Worm (Caenorhabditis elegans): ENCODE measurements around the gene M162.7.

DNA sequence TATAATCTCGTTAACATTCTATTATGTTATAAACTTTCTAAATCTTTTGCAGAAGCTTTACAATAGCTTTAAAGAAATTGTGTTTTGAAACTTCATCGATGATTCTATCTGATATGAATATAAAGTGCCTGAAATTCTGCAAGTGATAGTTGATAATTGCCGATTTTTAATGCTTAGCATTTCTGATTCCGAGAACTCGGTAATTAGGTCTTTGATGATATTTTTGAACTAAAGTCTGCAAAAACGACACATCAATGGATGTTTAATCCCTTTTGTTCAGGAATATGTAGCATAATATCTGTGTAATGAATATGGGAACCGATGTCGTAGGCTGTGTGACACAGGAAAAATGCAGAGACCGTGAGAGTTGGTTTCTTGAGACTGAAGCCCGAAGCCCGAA is 8.0 kb upstream of the M162.7 start:
- no peak for TF ChIP-seq pha-4 (tag; optimal IDR thresholded peaks at IDR 0.05)
- no peak for TF ChIP-seq F55B11.4 (tag; optimal IDR thresholded peaks at IDR 0.05; ENCODE audit: borderline replicate concordance, insufficient read depth)
- no peak for TF ChIP-seq nfya-1 (tag; optimal IDR thresholded peaks at IDR 0.05; ENCODE audit: borderline replicate concordance, insufficient read depth)
- no peak for TF ChIP-seq sptf-2 (GFP tag; optimal IDR thresholded peaks at IDR 0.05)
- no peak for TF ChIP-seq lin-35 (GFP tag; optimal IDR thresholded peaks at IDR 0.05)
- no peak for TF ChIP-seq ceh-100 (GFP tag; IDR thresholded peaks at IDR 0.05)
- no peak for TF ChIP-seq atf-7 (tag; optimal IDR thresholded peaks at IDR 0.05)
- TF ChIP-seq dpl-1 (GFP tag; optimal IDR thresholded peaks at IDR 0.05), result no peak
- no peak for TF ChIP-seq F49E8.2 (tag; optimal IDR thresholded peaks at IDR 0.05; ENCODE audit: insufficient read depth)
- no peak for TF ChIP-seq ceh-91 (GFP tag; IDR thresholded peaks at IDR 0.05)
- TF ChIP-seq unc-62 (GFP tag; optimal IDR thresholded peaks at IDR 0.05), result no peak
- TF ChIP-seq attf-3 (GFP tag; conservative IDR thresholded peaks at IDR 0.05), result no peak
- no peak for TF ChIP-seq lir-1 (GFP tag; conservative IDR thresholded peaks at IDR 0.05)
